Worm (Caenorhabditis elegans) whole organism, mixed stage, embryonic: ENCODE results near the gene Y54G2A.48.

Source experiments
- lin-13 ChIP-seq: fragments of 150-350 bp; optimal IDR thresholded peaks from 2 replicates; lab custom pipeline; 2014; ENCODE audit warnings: missing biosample characterization, missing genetic modification characterization
- lsy-2 ChIP-seq: fragments of 150-350 bp; optimal IDR thresholded peaks from 2 replicates; lab custom pipeline; 2014; ENCODE audit warnings: missing biosample characterization, missing genetic modification characterization
- unc-62 ChIP-seq: fragments of 150-350 bp; optimal IDR thresholded peaks from 2 replicates; lab custom pipeline; 2014; ENCODE audit warnings: missing biosample characterization, missing genetic modification reagents, missing genetic modification characterization

DNA sequence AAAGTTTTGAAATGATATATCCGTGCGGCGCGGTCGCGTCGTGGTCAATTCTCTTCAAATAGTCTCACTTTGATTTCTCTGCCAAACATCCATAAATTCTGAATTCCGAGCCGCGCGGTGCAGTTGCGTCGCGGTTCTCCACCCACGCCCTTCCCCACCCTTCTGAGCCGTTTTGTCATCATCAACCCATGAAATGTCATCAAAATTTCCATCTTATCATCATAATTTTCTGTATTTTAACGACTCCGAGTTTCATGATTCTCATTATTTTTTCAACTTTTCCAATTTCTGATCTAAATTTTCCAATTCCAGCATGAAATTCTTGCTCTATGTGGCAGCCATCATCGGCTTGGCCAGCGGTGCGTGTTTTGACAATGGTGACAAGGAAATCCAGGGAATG, 9.7 kb upstream of the Y54G2A.48 start, which contains the start of gene clec-84:
- TF ChIP-seq lin-13 (tag; lab: Kevin White, UChicago) (no peak), lsy-2 (tag; lab: Kevin White, UChicago) (no peak), unc-62 (GFP tag; lab: Kevin White, UChicago) (no peak)
